Worm (Caenorhabditis elegans) whole organism, midembryonic: Measurements from ENCODE around the gene mig-32.

Experiments used
- T22C8.4 ChIP-seq: fragments of 200-800 bp; sonication (Bioruptor generic); IDR thresholded peaks from 2 replicates; pipeline ENCODE4 v1.3.6; 2022; ENCODE audit warnings: missing genetic modification characterization, missing compliant biosample characterization
- flt-1 ChIP-seq: fragments of 200-800 bp; sonication (Bioruptor generic); IDR thresholded peaks from 2 replicates; pipeline ENCODE4 v1.3.6; 2022; ENCODE audit warnings: missing genetic modification characterization, missing compliant biosample characterization
- klf-2 ChIP-seq: fragments of 200-800 bp; sonication (Bioruptor generic); conservative IDR thresholded peaks from 2 replicates; pipeline ENCODE4 v1.3.6; 2022; ENCODE audit warnings: missing genetic modification reagents, missing genetic modification characterization, missing compliant biosample characterization
- ztf-29 ChIP-seq: fragments of 200-800 bp; sonication (Bioruptor generic); IDR thresholded peaks from 2 replicates; pipeline ENCODE4 v1.3.6; 2022; ENCODE audit warnings: missing genetic modification reagents, missing genetic modification characterization, missing compliant biosample characterization

- no peak for TF ChIP-seq klf-2
- TF ChIP-seq flt-1 (GFP tag; lab: Robert Waterston, UW): no peak
- no peak for TF ChIP-seq ztf-29 (GFP tag; lab: Robert Waterston, UW)
- TF ChIP-seq T22C8.4: no peak
Measured at ce11 chrIV:12043054-12043453, 49.0 kb downstream of the mig-32 start.
